Worm (Caenorhabditis elegans) whole organism, L1 larva: ENCODE results near the gene ptr-25.

Experiments
- C04F5.9 ChIP-seq: sonication (generic microtip); optimal IDR thresholded peaks from 2 replicates; lab custom pipeline; 2016; ENCODE audit warnings: missing genetic modification characterization, missing compliant biosample characterization
- C16A3.4 ChIP-seq: fragments of 150-350 bp; optimal IDR thresholded peaks from 2 replicates; lab custom pipeline; 2014; ENCODE audit warnings: missing biosample characterization, missing genetic modification characterization
- C34B4.2 ChIP-seq: sonication (generic microtip); optimal IDR thresholded peaks from 2 replicates; lab custom pipeline; 2017; ENCODE audit warnings: mild to moderate bottlenecking, missing genetic modification characterization, missing compliant biosample characterization
- F16B12.6 ChIP-seq: fragments of 150-350 bp; optimal IDR thresholded peaks from 2 replicates; lab custom pipeline; 2014; ENCODE audit warnings: missing biosample characterization, missing genetic modification characterization
- Y116A8C.19 ChIP-seq: sonication (generic microtip); optimal IDR thresholded peaks from 2 replicates; lab custom pipeline; 2016; ENCODE audit warnings: missing compliant biosample characterization, missing genetic modification characterization, borderline replicate concordance
- aha-1 ChIP-seq: fragments of 150-350 bp; optimal IDR thresholded peaks from 2 replicates; lab custom pipeline; 2014; ENCODE audit warnings: missing biosample characterization, missing genetic modification characterization
- alr-1 ChIP-seq: fragments of 200-800 bp; sonication (Bioruptor generic); optimal IDR thresholded peaks from 2 replicates; lab custom pipeline; 2018; ENCODE audit warnings: borderline replicate concordance, mild to moderate bottlenecking, missing genetic modification characterization, missing compliant biosample characterization
- aly-2 ChIP-seq: fragments of 150-350 bp; optimal IDR thresholded peaks from 2 replicates; lab custom pipeline; 2014; ENCODE audit warnings: missing biosample characterization, missing genetic modification characterization
- blmp-1 ChIP-seq: fragments of 150-350 bp; optimal IDR thresholded peaks from 2 replicates; lab custom pipeline; 2014; ENCODE audit warnings: missing biosample characterization, missing genetic modification characterization
- ceh-8 ChIP-seq: fragments of 200-800 bp; sonication (Bioruptor generic); optimal IDR thresholded peaks from 2 replicates; lab custom pipeline; 2018; ENCODE audit warnings: mild to moderate bottlenecking, missing genetic modification characterization, moderate library complexity, missing compliant biosample characterization
- ceh-88 ChIP-seq: fragments of 200-800 bp; sonication (Bioruptor generic); IDR thresholded peaks from 2 replicates; pipeline ENCODE4 v1.3.6; 2022; ENCODE audit warnings: missing genetic modification characterization, missing compliant biosample characterization
- ceh-90 ChIP-seq: sonication (generic microtip); optimal IDR thresholded peaks from 2 replicates; lab custom pipeline; 2016; ENCODE audit warnings: missing genetic modification characterization, missing compliant biosample characterization
- ces-1 ChIP-seq: fragments of 150-350 bp; optimal IDR thresholded peaks from 2 replicates; lab custom pipeline; 2014; ENCODE audit warnings: missing biosample characterization, missing genetic modification reagents, missing genetic modification characterization
- efl-1 ChIP-seq, 4 experiments: fragments of 150-350 bp; optimal IDR thresholded peaks in 3 of 4; peaks in 1 of 4; 1 replicate in 1 of 4; 2 replicates in 3 of 4; lab custom pipeline; 2014; ENCODE audit warnings: missing biosample characterization in 2 of 4, missing genetic modification characterization in 2 of 4, missing genetic modification reagents in 2 of 4
- egl-13 ChIP-seq: sonication (generic microtip); optimal IDR thresholded peaks from 2 replicates; lab custom pipeline; 2016; ENCODE audit warnings: missing genotype, missing genetic modification reagents, missing genetic modification characterization, missing compliant biosample characterization
- elt-2 ChIP-seq: sonication (generic microtip); optimal IDR thresholded peaks from 2 replicates; lab custom pipeline; 2016; ENCODE audit warnings: missing genetic modification characterization, mild to moderate bottlenecking, inconsistent platforms, missing compliant biosample characterization, missing genetic modification reagents
- elt-3 ChIP-seq, 6 experiments: fragments of 150-350 bp in 1 of 6; sonication (generic microtip); optimal IDR thresholded peaks; 2 replicates each; lab custom pipeline; 2017 to 2018; ENCODE audit warnings: missing biosample characterization in 6 of 6, missing genetic modification characterization in 6 of 6, inconsistent platforms in 1 of 6
- ets-5 ChIP-seq: fragments of 200-800 bp; sonication (Bioruptor generic); IDR thresholded peaks from 2 replicates; pipeline ENCODE4 v1.3.6; 2022; ENCODE audit warnings: missing genetic modification characterization, missing compliant biosample characterization
- fkh-10 ChIP-seq: sonication (generic microtip); optimal IDR thresholded peaks from 2 replicates; lab custom pipeline; 2017; ENCODE audit warnings: missing biosample characterization, missing genetic modification reagents, missing genetic modification characterization
- fkh-4 ChIP-seq: sonication (generic microtip); optimal IDR thresholded peaks from 2 replicates; lab custom pipeline; 2016; ENCODE audit warnings: missing compliant biosample characterization, missing genetic modification characterization, borderline replicate concordance
- fkh-8 ChIP-seq: sonication (generic microtip); optimal IDR thresholded peaks from 2 replicates; lab custom pipeline; 2016; ENCODE audit warnings: mild to moderate bottlenecking, missing genetic modification characterization, missing compliant biosample characterization
- grh-1 ChIP-seq: fragments of 200-800 bp; sonication (Bioruptor generic); IDR thresholded peaks from 2 replicates; pipeline ENCODE4 v1.3.6; 2022; ENCODE audit warnings: missing genetic modification reagents, missing genetic modification characterization, missing compliant biosample characterization
- jun-1 ChIP-seq: fragments of 150-350 bp; optimal IDR thresholded peaks from 2 replicates; lab custom pipeline; 2014; ENCODE audit warnings: missing biosample characterization, missing genetic modification reagents, missing genetic modification characterization
- lin-13 ChIP-seq: fragments of 150-350 bp; optimal IDR thresholded peaks from 2 replicates; lab custom pipeline; 2014; ENCODE audit warnings: missing biosample characterization, missing genetic modification reagents, missing genetic modification characterization
- lin-14 ChIP-seq: fragments of 200-800 bp; sonication (Bioruptor generic); optimal IDR thresholded peaks from 2 replicates; lab custom pipeline; 2018; ENCODE audit warnings: mild to moderate bottlenecking, missing genetic modification characterization, moderate library complexity, missing compliant biosample characterization
- lin-15B ChIP-seq: fragments of 150-350 bp; sonication (generic microtip); optimal IDR thresholded peaks from 3 replicates; lab custom pipeline; 2014; ENCODE audit warnings: missing biosample characterization, missing genetic modification characterization
- lin-39 ChIP-seq: fragments of 150-350 bp; optimal IDR thresholded peaks from 2 replicates; lab custom pipeline; 2014; ENCODE audit warnings: missing biosample characterization, missing genetic modification reagents, missing genetic modification characterization
- lsy-2 ChIP-seq, 2 experiments: fragments of 150-350 bp; optimal IDR thresholded peaks; 2 replicates each; lab custom pipeline; 2014; ENCODE audit warnings: missing biosample characterization in 2 of 2, missing genetic modification characterization in 2 of 2
- mep-1 ChIP-seq: fragments of 150-350 bp; optimal IDR thresholded peaks from 2 replicates; lab custom pipeline; 2014; ENCODE audit warnings: missing biosample characterization, missing genetic modification characterization
- nhr-12 ChIP-seq: sonication (generic microtip); optimal IDR thresholded peaks from 2 replicates; lab custom pipeline; 2017; ENCODE audit warnings: missing biosample characterization, missing genetic modification characterization
- nhr-47 ChIP-seq: sonication (generic microtip); optimal IDR thresholded peaks from 2 replicates; lab custom pipeline; 2016; ENCODE audit warnings: mild to moderate bottlenecking, missing genetic modification characterization, moderate library complexity, missing compliant biosample characterization
- nhr-76 ChIP-seq: sonication (generic microtip); optimal IDR thresholded peaks from 2 replicates; lab custom pipeline; 2017; ENCODE audit warnings: missing biosample characterization, missing genetic modification characterization
- nhr-77 ChIP-seq: fragments of 150-350 bp; optimal IDR thresholded peaks from 2 replicates; lab custom pipeline; 2014; ENCODE audit warnings: missing biosample characterization, missing genetic modification characterization
- pax-3 ChIP-seq: fragments of 200-800 bp; sonication (Bioruptor generic); optimal IDR thresholded peaks from 2 replicates; lab custom pipeline; 2018; ENCODE audit warnings: mild to moderate bottlenecking, missing genetic modification characterization, moderate library complexity, missing compliant biosample characterization
- pqm-1 ChIP-seq: sonication (generic microtip); optimal IDR thresholded peaks from 3 replicates; lab custom pipeline; 2017; ENCODE audit warnings: missing biosample characterization, missing genetic modification characterization
- rnt-1 ChIP-seq: sonication (generic microtip); optimal IDR thresholded peaks from 2 replicates; lab custom pipeline; 2016; ENCODE audit warnings: mild to moderate bottlenecking, missing genetic modification characterization, moderate library complexity, missing compliant biosample characterization
- skn-1 ChIP-seq: fragments of 150-350 bp; optimal IDR thresholded peaks from 2 replicates; lab custom pipeline; 2014; ENCODE audit warnings: missing biosample characterization, missing genetic modification characterization
- snpc-4 ChIP-seq: fragments of 150-350 bp; optimal IDR thresholded peaks from 2 replicates; lab custom pipeline; 2014; ENCODE audit warnings: missing biosample characterization, missing genetic modification characterization
- sox-4 ChIP-seq: sonication (generic microtip); optimal IDR thresholded peaks from 2 replicates; lab custom pipeline; 2016; ENCODE audit warnings: missing genetic modification characterization, missing compliant biosample characterization
- swsn-7 ChIP-seq: sonication (generic microtip); optimal IDR thresholded peaks from 2 replicates; lab custom pipeline; 2016; ENCODE audit warnings: missing genetic modification characterization, missing compliant biosample characterization
- tbx-2 ChIP-seq: sonication (generic microtip); optimal IDR thresholded peaks from 2 replicates; lab custom pipeline; 2016; ENCODE audit warnings: missing genetic modification characterization, missing compliant biosample characterization
- unc-130 ChIP-seq: fragments of 150-350 bp; optimal IDR thresholded peaks from 2 replicates; lab custom pipeline; 2017; ENCODE audit warnings: missing biosample characterization, missing genetic modification characterization, inconsistent platforms
- unc-62 ChIP-seq: fragments of 150-350 bp; optimal IDR thresholded peaks from 2 replicates; lab custom pipeline; 2014; ENCODE audit warnings: missing biosample characterization, missing genetic modification reagents, missing genetic modification characterization
- unc-86 ChIP-seq: sonication (generic microtip); optimal IDR thresholded peaks from 2 replicates; lab custom pipeline; 2016; ENCODE audit warnings: missing genetic modification characterization, missing compliant biosample characterization
- unc-98 ChIP-seq: fragments of 200-800 bp; sonication (Bioruptor generic); IDR thresholded peaks from 2 replicates; pipeline ENCODE4 v1.3.6; 2022; ENCODE audit warnings: missing genetic modification characterization, missing compliant biosample characterization
- vab-15 ChIP-seq: sonication (generic microtip); optimal IDR thresholded peaks from 2 replicates; lab custom pipeline; 2017; ENCODE audit warnings: missing genotype, mild to moderate bottlenecking, missing genetic modification characterization, missing compliant biosample characterization
- zag-1 ChIP-seq: fragments of 150-350 bp; optimal IDR thresholded peaks from 2 replicates; lab custom pipeline; 2014; ENCODE audit warnings: missing biosample characterization, missing genetic modification characterization
- zip-4 ChIP-seq: fragments of 200-800 bp; sonication (Bioruptor generic); optimal IDR thresholded peaks from 2 replicates; lab custom pipeline; 2018; ENCODE audit warnings: mild to moderate bottlenecking, missing genetic modification characterization, moderate library complexity, missing compliant biosample characterization
- ztf-11 ChIP-seq, 2 experiments: sonication (generic microtip); optimal IDR thresholded peaks; 2 replicates each; lab custom pipeline; 2016 to 2017; ENCODE audit warnings: missing genetic modification characterization in 2 of 2, missing biosample characterization in 1 of 2, missing compliant biosample characterization in 1 of 2
- ztf-4 ChIP-seq: fragments of 150-350 bp; optimal IDR thresholded peaks from 2 replicates; lab custom pipeline; 2014; ENCODE audit warnings: missing biosample characterization, missing genetic modification characterization

The ptr-25 gene

ce11 chrIII:10460427-10461163 is 27.3 kb upstream of the ptr-25 start, which contains the start of gene ecps-1 (continued):
- TF ChIP-seq fkh-4 (tag; lab: Kevin White, UChicago), result peak; percentile 76
- TF ChIP-seq pax-3, result peak; percentile 93
- no peak for TF ChIP-seq aha-1 (tag; lab: Kevin White, UChicago)
- TF ChIP-seq nhr-47 (tag; lab: Kevin White, UChicago), result peak; percentile 94
- TF ChIP-seq elt-2 (tag; lab: Kevin White, UChicago), result peak; percentile 61
- peak; percentile 93 for TF ChIP-seq lin-15B (tag; lab: Kevin White, UChicago)
- peak; percentile 95 for TF ChIP-seq lin-14 (GFP tag; lab: Kevin White, UChicago)
- TF ChIP-seq ztf-4 (tag; lab: Kevin White, UChicago), result peak; percentile 51
- peak in 1 of 2 experiments; percentile 95 for TF ChIP-seq ztf-11 (tag; optimal IDR thresholded peaks at IDR 0.05; lab: Kevin White, UChicago)
- TF ChIP-seq skn-1 (tag; lab: Kevin White, UChicago), result peak; percentile 98
- TF ChIP-seq alr-1 (tag; lab: Kevin White, UChicago), result no peak
- TF ChIP-seq unc-130, result peak; percentile 0
- TF ChIP-seq C04F5.9 (tag; lab: Kevin White, UChicago), result peak; percentile 81
- TF ChIP-seq lsy-2 (tag; optimal IDR thresholded peaks at IDR 0.05; lab: Kevin White, UChicago), result peak; percentile 92
- peak; percentile 89 for TF ChIP-seq aly-2 (tag; lab: Kevin White, UChicago)
- peak; percentile 70 for TF ChIP-seq zip-4
- TF ChIP-seq pqm-1 (tag; lab: Kevin White, UChicago), result peak; percentile 72
- peak; percentile 91 for TF ChIP-seq swsn-7 (tag; lab: Kevin White, UChicago)
- TF ChIP-seq nhr-76 (tag; lab: Kevin White, UChicago), result no peak
- TF ChIP-seq sox-4 (tag; lab: Kevin White, UChicago), result peak; percentile 91
- TF ChIP-seq ces-1, result no peak
- TF ChIP-seq vab-15, result peak; percentile 1
- TF ChIP-seq C16A3.4 (tag; lab: Kevin White, UChicago), result peak; percentile 98
- TF ChIP-seq blmp-1 (tag; lab: Kevin White, UChicago), result no peak
- no peak for TF ChIP-seq nhr-12 (tag; lab: Kevin White, UChicago)
- TF ChIP-seq zag-1 (tag; lab: Kevin White, UChicago), result no peak
- peak; percentile 96 for TF ChIP-seq mep-1
- peak; percentile 96 for TF ChIP-seq unc-98
- TF ChIP-seq ceh-90 (tag; lab: Kevin White, UChicago), result peak; percentile 77
- TF ChIP-seq C34B4.2 (tag; lab: Kevin White, UChicago), result no peak
- TF ChIP-seq rnt-1, result peak; percentile 98
- peak; percentile 69 for TF ChIP-seq F16B12.6 (tag; lab: Kevin White, UChicago)
- peak; percentile 76 for TF ChIP-seq ceh-8 (GFP tag; lab: Kevin White, UChicago)
- TF ChIP-seq unc-86, result peak; percentile 87

ce11 chrIII:10461164-10461546 is 26.8 kb upstream of the ptr-25 start, which contains the start of gene atx-2:
atx-2 (plus strand) TSS chrIII:10461389.
- TF ChIP-seq efl-1 (optimal IDR thresholded peaks at IDR 0.05; lab: Kevin White, UChicago) (peak; percentile 75 to 76), efl-1 (GFP tag; optimal IDR thresholded peaks at IDR 0.05 in 1 of 2; lab: Kevin White, UChicago) (peak; percentile 61 to 97), ceh-88 (GFP tag; lab: Robert Waterston, UW) (peak; percentile 6; the same call in 1 of the 2 replicates), aly-2 (tag; lab: Kevin White, UChicago) (no peak), ets-5 (GFP tag; lab: Robert Waterston, UW) (no peak), tbx-2 (tag; lab: Kevin White, UChicago) (peak; percentile 63), alr-1 (tag; lab: Kevin White, UChicago) (no peak), nhr-76 (tag; lab: Kevin White, UChicago) (peak; percentile 44), snpc-4 (peak; percentile 69), ztf-11 (tag; optimal IDR thresholded peaks at IDR 0.05; lab: Kevin White, UChicago) (peak in 1 of 2 experiments; percentile 73), nhr-77 (tag; lab: Kevin White, UChicago) (no peak), F16B12.6 (tag; lab: Kevin White, UChicago) (peak; percentile 55), blmp-1 (tag; lab: Kevin White, UChicago) (peak; percentile 33), Y116A8C.19 (tag; lab: Kevin White, UChicago) (no peak), lin-39 (tag; lab: Kevin White, UChicago) (peak; percentile 19), fkh-10 (GFP tag; lab: Kevin White, UChicago) (peak; percentile 76), unc-62 (GFP tag; lab: Kevin White, UChicago) (no peak), grh-1 (GFP tag; lab: Robert Waterston, UW) (peak; percentile 60), zag-1 (tag; lab: Kevin White, UChicago) (no peak), fkh-8 (peak; percentile 81), jun-1 (peak; percentile 70), lin-13 (peak; percentile 75), elt-3 (tag; optimal IDR thresholded peaks at IDR 0.05; lab: Kevin White, UChicago) (peak in 1 of 6 experiments; percentile 47), egl-13 (tag; lab: Kevin White, UChicago) (peak; percentile 60), skn-1 (tag; lab: Kevin White, UChicago) (peak; percentile 73)
